Worm (Caenorhabditis elegans) whole organism, young adult: ENCODE data around the gene fbxc-7.
"Not testable (repeated sequence)": the region's sequence is repeated elsewhere in the genome, so short reads cannot be mapped to it uniquely, and the experiment has no call there.

Source experiments
- C06A6.2 ChIP-seq: fragments of 200-800 bp; sonication (Bioruptor generic); conservative IDR thresholded peaks from 2 replicates; pipeline ENCODE4 v1.3.6; 2022; ENCODE audit warnings: missing genetic modification characterization, missing compliant biosample characterization
- C17E4.6 ChIP-seq: fragments of 200-800 bp; sonication (Bioruptor generic); IDR thresholded peaks from 2 replicates; pipeline ENCODE4 v1.3.6; 2022; ENCODE audit warnings: missing genetic modification reagents, missing genetic modification characterization, missing compliant biosample characterization
- F10E7.11 ChIP-seq: sonication (generic microtip); optimal IDR thresholded peaks from 2 replicates; lab custom pipeline; 2017; ENCODE audit warnings: mild to moderate bottlenecking, missing genetic modification characterization, moderate library complexity, missing compliant biosample characterization
- F22D6.2 ChIP-seq: sonication (generic microtip); optimal IDR thresholded peaks from 2 replicates; lab custom pipeline; 2016; ENCODE audit warnings: mild to moderate bottlenecking, missing genetic modification characterization, missing compliant biosample characterization
- F33H1.4 ChIP-seq: fragments of 200-800 bp; sonication (Bioruptor generic); IDR thresholded peaks from 2 replicates; pipeline ENCODE4 v1.3.6; 2022; ENCODE audit warnings: missing genetic modification reagents, missing genetic modification characterization, missing compliant biosample characterization
- F37B4.10 ChIP-seq: fragments of 200-800 bp; sonication (Bioruptor generic); IDR thresholded peaks from 2 replicates; pipeline ENCODE4 v1.3.6; 2022; ENCODE audit warnings: missing genetic modification characterization, missing compliant biosample characterization
- F39B2.1 ChIP-seq: fragments of 200-800 bp; sonication (Bioruptor generic); IDR thresholded peaks from 2 replicates; pipeline ENCODE4 v1.3.6; 2022; ENCODE audit warnings: missing genetic modification reagents, missing genetic modification characterization, missing compliant biosample characterization
- F55B11.4 ChIP-seq: sonication (generic microtip); optimal IDR thresholded peaks from 2 replicates; lab custom pipeline; 2016; ENCODE audit warnings: missing compliant biosample characterization, missing genetic modification characterization, borderline replicate concordance; ENCODE audit not compliant: insufficient read depth
- F57C9.4 ChIP-seq: sonication (generic microtip); optimal IDR thresholded peaks from 2 replicates; lab custom pipeline; 2017; ENCODE audit warnings: mild to moderate bottlenecking, missing genetic modification characterization, missing compliant biosample characterization
- K12H6.12 ChIP-seq: fragments of 200-800 bp; sonication (Bioruptor generic); optimal IDR thresholded peaks from 2 replicates; lab custom pipeline; 2018; ENCODE audit warnings: mild to moderate bottlenecking, missing genetic modification characterization, missing compliant biosample characterization
- T07F8.4 ChIP-seq: sonication (generic microtip); optimal IDR thresholded peaks from 2 replicates; lab custom pipeline; 2016; ENCODE audit warnings: mild to moderate bottlenecking, missing genetic modification characterization, moderate library complexity, missing compliant biosample characterization
- Y67H2A.10 ChIP-seq: fragments of 200-800 bp; sonication (Bioruptor generic); conservative IDR thresholded peaks from 2 replicates; pipeline ENCODE4 v1.3.6; 2022; ENCODE audit warnings: missing genetic modification reagents, missing genetic modification characterization, missing compliant biosample characterization
- Y95B8A.8 ChIP-seq: fragments of 200-800 bp; sonication (Bioruptor generic); IDR thresholded peaks from 2 replicates; pipeline ENCODE4 v1.3.6; 2022; ENCODE audit warnings: missing genetic modification reagents, missing genetic modification characterization, missing compliant biosample characterization
- attf-5 ChIP-seq: fragments of 200-800 bp; sonication (Bioruptor generic); optimal IDR thresholded peaks from 2 replicates; lab custom pipeline; 2018; ENCODE audit warnings: mild to moderate bottlenecking, missing genetic modification characterization, missing compliant biosample characterization
- cebp-1 ChIP-seq, 2 experiments: fragments of 200-800 bp in 1 of 2; sonication (Bioruptor generic) in 1 of 2; sonication (generic microtip) in 1 of 2; IDR thresholded peaks in 1 of 2; optimal IDR thresholded peaks in 1 of 2; 2 replicates each; pipeline versions ENCODE4 v1.3.6 to Lab custom; 2017 to 2022; ENCODE audit warnings: missing compliant biosample characterization in 2 of 2, missing genetic modification characterization in 2 of 2, mild to moderate bottlenecking in 1 of 2, missing genetic modification reagents in 1 of 2, moderate library complexity in 1 of 2
- ceh-27 ChIP-seq: fragments of 200-800 bp; sonication (Bioruptor generic); optimal IDR thresholded peaks from 2 replicates; lab custom pipeline; 2018; ENCODE audit warnings: mild to moderate bottlenecking, missing genetic modification characterization, moderate library complexity, missing compliant biosample characterization
- ceh-40 ChIP-seq: fragments of 200-800 bp; sonication (Bioruptor generic); IDR thresholded peaks from 2 replicates; pipeline ENCODE4 v1.3.6; 2022; ENCODE audit warnings: missing genetic modification characterization, missing compliant biosample characterization
- chd-7 ChIP-seq: sonication (generic microtip); optimal IDR thresholded peaks from 2 replicates; lab custom pipeline; 2016; ENCODE audit warnings: mild to moderate bottlenecking, missing genetic modification characterization, moderate library complexity, missing compliant biosample characterization
- dpl-1 ChIP-seq: fragments of 150-350 bp; optimal IDR thresholded peaks from 2 replicates; lab custom pipeline; 2014; ENCODE audit warnings: missing biosample characterization, missing genetic modification reagents, missing genetic modification characterization
- efl-1 ChIP-seq: fragments of 150-350 bp; optimal IDR thresholded peaks from 2 replicates; lab custom pipeline; 2014; ENCODE audit warnings: missing biosample characterization, missing genetic modification reagents, missing genetic modification characterization
- egrh-3 ChIP-seq: fragments of 200-800 bp; sonication (Bioruptor generic); IDR thresholded peaks from 2 replicates; pipeline ENCODE4 v1.3.6; 2022; ENCODE audit warnings: missing genetic modification reagents, missing genetic modification characterization, missing compliant biosample characterization
- lag-1 ChIP-seq: fragments of 200-800 bp; sonication (Bioruptor generic); IDR thresholded peaks from 2 replicates; pipeline ENCODE4 v1.3.6; 2022; ENCODE audit warnings: missing genetic modification reagents, missing genetic modification characterization, missing compliant biosample characterization
- lin-40 ChIP-seq: sonication (generic microtip); optimal IDR thresholded peaks from 2 replicates; lab custom pipeline; 2016; ENCODE audit warnings: missing genetic modification characterization, mild to moderate bottlenecking, missing compliant biosample characterization, missing genotype, missing genetic modification reagents
- lin-54 ChIP-seq: fragments of 200-800 bp; sonication (Bioruptor generic); optimal IDR thresholded peaks from 2 replicates; lab custom pipeline; 2018; ENCODE audit warnings: mild to moderate bottlenecking, missing genetic modification characterization, missing compliant biosample characterization
- lir-1 ChIP-seq: fragments of 200-800 bp; sonication (Bioruptor generic); conservative IDR thresholded peaks from 2 replicates; pipeline ENCODE4 v1.3.6; 2022; ENCODE audit warnings: missing genetic modification reagents, missing genetic modification characterization, missing compliant biosample characterization
- madf-10 ChIP-seq: sonication (generic microtip); optimal IDR thresholded peaks from 2 replicates; lab custom pipeline; 2016; ENCODE audit warnings: mild to moderate bottlenecking, missing genetic modification characterization, missing compliant biosample characterization
- nfya-2 ChIP-seq: fragments of 200-800 bp; sonication (Bioruptor generic); IDR thresholded peaks from 2 replicates; pipeline ENCODE4 v1.3.6; 2022; ENCODE audit warnings: missing genetic modification reagents, missing genetic modification characterization, missing compliant biosample characterization
- nfyb-1 ChIP-seq: fragments of 200-800 bp; sonication (Bioruptor generic); IDR thresholded peaks from 2 replicates; pipeline ENCODE4 v1.3.6; 2022; ENCODE audit warnings: missing genetic modification reagents, missing genetic modification characterization, missing compliant biosample characterization
- nhr-120 ChIP-seq: fragments of 200-800 bp; sonication (Bioruptor generic); IDR thresholded peaks from 2 replicates; pipeline ENCODE4 v1.3.6; 2022; ENCODE audit warnings: missing genetic modification characterization, missing compliant biosample characterization
- nhr-27 ChIP-seq: fragments of 200-800 bp; sonication (Bioruptor generic); optimal IDR thresholded peaks from 2 replicates; lab custom pipeline; 2018; ENCODE audit warnings: mild to moderate bottlenecking, missing genetic modification characterization, moderate library complexity, missing compliant biosample characterization
- nhr-90 ChIP-seq: sonication (generic microtip); optimal IDR thresholded peaks from 2 replicates; lab custom pipeline; 2016; ENCODE audit warnings: missing genotype, mild to moderate bottlenecking, missing genetic modification characterization, missing compliant biosample characterization
- rec-8 ChIP-seq, 2 experiments: sonication (generic microtip); optimal IDR thresholded peaks; 2 replicates each; lab custom pipeline; 2016; ENCODE audit warnings: mild to moderate bottlenecking in 2 of 2, missing genetic modification characterization in 2 of 2, missing genetic modification reagents in 2 of 2, missing genotype in 2 of 2, missing biosample characterization in 1 of 2, missing compliant biosample characterization in 1 of 2, moderate library complexity in 1 of 2
- sdz-38 ChIP-seq: sonication (generic microtip); optimal IDR thresholded peaks from 2 replicates; lab custom pipeline; 2016; ENCODE audit warnings: missing genotype, missing genetic modification characterization, missing compliant biosample characterization
- sea-2 ChIP-seq: fragments of 200-800 bp; sonication (Bioruptor generic); IDR thresholded peaks from 2 replicates; pipeline ENCODE4 v1.3.6; 2022; ENCODE audit warnings: missing genetic modification characterization, missing compliant biosample characterization
- snpc-1.1 ChIP-seq: sonication (generic microtip); optimal IDR thresholded peaks from 2 replicates; lab custom pipeline; 2017; ENCODE audit warnings: missing genetic modification characterization, mild to moderate bottlenecking, missing compliant biosample characterization, antibody characterized with exemption, moderate library complexity, missing genotype, missing genetic modification reagents; ENCODE audit not compliant: insufficient read depth
- snpc-1.3 ChIP-seq: sonication (generic microtip); optimal IDR thresholded peaks from 2 replicates; lab custom pipeline; 2017; ENCODE audit warnings: missing genetic modification characterization, mild to moderate bottlenecking, missing compliant biosample characterization, antibody characterized with exemption, moderate library complexity, missing genotype, missing genetic modification reagents; ENCODE audit not compliant: insufficient read depth
- sptf-2 ChIP-seq: fragments of 200-800 bp; sonication (Bioruptor generic); optimal IDR thresholded peaks from 2 replicates; lab custom pipeline; 2018; ENCODE audit warnings: mild to moderate bottlenecking, missing genetic modification characterization, missing compliant biosample characterization
- tbp1 ChIP-seq: fragments of 200-800 bp; sonication (Bioruptor generic); optimal IDR thresholded peaks from 2 replicates; lab custom pipeline; 2018; ENCODE audit warnings: mild to moderate bottlenecking, missing genetic modification characterization, missing compliant biosample characterization
- unc-62 ChIP-seq: fragments of 150-350 bp; optimal IDR thresholded peaks from 2 replicates; lab custom pipeline; 2014; ENCODE audit warnings: missing biosample characterization, missing genetic modification reagents, missing genetic modification characterization
- zim-3 ChIP-seq: sonication (generic microtip); optimal IDR thresholded peaks from 2 replicates; lab custom pipeline; 2017; ENCODE audit warnings: mild to moderate bottlenecking, missing genetic modification characterization, moderate library complexity, missing compliant biosample characterization
- ztf-25 ChIP-seq: fragments of 200-800 bp; sonication (Bioruptor generic); IDR thresholded peaks from 2 replicates; pipeline ENCODE4 v1.3.6; 2022; ENCODE audit warnings: missing genetic modification reagents, missing genetic modification characterization, missing compliant biosample characterization

fbxc-7 gene

ce11 chrII:991300-991699 is 36.6 kb downstream of the fbxc-7 start, which contains the start of gene fbxc-42:
Gene fbxc-42, plus strand, starts transcription at chrII:991600.
- TF ChIP-seq F22D6.2 (tag; lab: Kevin White, UChicago) (no peak), lag-1 (GFP tag; lab: Robert Waterston, UW) (no peak), F39B2.1 (GFP tag; lab: Robert Waterston, UW) (no peak), Y67H2A.10 (no peak), F33H1.4 (GFP tag; lab: Robert Waterston, UW) (no peak), F55B11.4 (no peak), ceh-40 (GFP tag; lab: Robert Waterston, UW) (no peak), sea-2 (no peak), unc-62 (GFP tag; lab: Kevin White, UChicago) (no peak), lir-1 (GFP tag; lab: Robert Waterston, UW) (no peak), nhr-120 (GFP tag; lab: Robert Waterston, UW) (no peak), nhr-27 (tag; lab: Kevin White, UChicago) (no peak), K12H6.12 (no peak), F10E7.11 (tag; lab: Kevin White, UChicago) (no peak)

DNA sequence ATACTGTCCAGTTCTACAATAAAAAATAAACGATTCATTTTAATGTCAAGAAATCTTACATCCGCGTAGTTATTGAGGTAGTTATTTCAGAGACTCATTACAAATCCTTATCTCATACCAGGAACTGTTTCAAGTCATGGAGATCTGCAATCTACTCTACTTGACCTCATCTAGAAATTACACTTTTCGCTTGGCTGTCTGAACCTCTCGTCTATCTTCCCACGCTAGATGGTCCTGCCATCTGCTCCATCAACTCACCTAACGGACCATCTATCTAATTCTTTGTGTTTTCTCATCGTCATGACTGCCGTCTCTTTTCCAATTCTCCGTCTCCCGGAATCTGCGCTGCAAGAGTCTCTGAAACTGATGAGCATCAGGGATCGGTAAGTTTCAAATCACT is 39.5 kb downstream of the fbxc-7 start, which contains the start of gene F45D11.7:
Gene F45D11.7 (plus strand): TSS at position 301 of the 400 bp plus-strand sequence.
- TF ChIP-seq sdz-38; F10E7.11 (tag; lab: Kevin White, UChicago); nhr-120 (GFP tag; lab: Robert Waterston, UW): not testable (repeated sequence)

DNA sequence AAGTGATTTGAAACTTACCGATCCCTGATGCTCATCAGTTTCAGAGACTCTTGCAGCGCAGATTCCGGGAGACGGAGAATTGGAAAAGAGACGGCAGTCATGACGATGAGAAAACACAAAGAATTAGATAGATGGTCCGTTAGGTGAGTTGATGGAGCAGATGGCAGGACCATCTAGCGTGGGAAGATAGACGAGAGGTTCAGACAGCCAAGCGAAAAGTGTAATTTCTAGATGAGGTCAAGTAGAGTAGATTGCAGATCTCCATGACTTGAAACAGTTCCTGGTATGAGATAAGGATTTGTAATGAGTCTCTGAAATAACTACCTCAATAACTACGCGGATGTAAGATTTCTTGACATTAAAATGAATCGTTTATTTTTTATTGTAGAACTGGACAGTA is 41.4 kb downstream of the fbxc-7 start, which contains the start of gene F45D11.11:
Gene F45D11.11 (minus strand): TSS at position 101 of the 400 bp plus-strand sequence.
- not testable (repeated sequence) for TF ChIP-seq sptf-2 (GFP tag; lab: Kevin White, UChicago); T07F8.4; nhr-90 (tag; lab: Kevin White, UChicago)

- TF ChIP-seq zim-3 (tag; lab: Kevin White, UChicago) (no peak), nfyb-1 (no peak), dpl-1 (GFP tag; lab: Kevin White, UChicago) (no peak), madf-10 (tag; lab: Kevin White, UChicago) (no peak), unc-62 (GFP tag; lab: Kevin White, UChicago) (no peak), efl-1 (no peak), lin-40 (no peak), nhr-120 (GFP tag; lab: Robert Waterston, UW) (no peak), cebp-1 (GFP tag; IDR thresholded peaks at IDR 0.05; lab: Robert Waterston, UW) (no peak), cebp-1 (tag; optimal IDR thresholded peaks at IDR 0.05; lab: Kevin White, UChicago) (no peak), C17E4.6 (GFP tag; lab: Robert Waterston, UW) (no peak), Y95B8A.8 (GFP tag; lab: Robert Waterston, UW) (no peak), F57C9.4 (tag; lab: Kevin White, UChicago) (no peak), lir-1 (GFP tag; lab: Robert Waterston, UW) (no peak), attf-5 (no peak)
Measured at ce11 chrII:999493-999892, 44.8 kb downstream of the fbxc-7 start, which contains the start of gene fbxb-29. Gene fbxb-29, minus strand, starts transcription at chrII:999593.

ce11 chrII:1001351-1001750 is 46.6 kb downstream of the fbxc-7 start, which contains the start of the genes fbxb-30 and F45D11.5:
Gene fbxb-30, minus strand, starts transcription at chrII:1001451.
Gene F45D11.5, plus strand, starts transcription at chrII:1001702.
- TF ChIP-seq F22D6.2 (tag; lab: Kevin White, UChicago) (no peak), tbp1 (GFP tag; lab: Kevin White, UChicago) (no peak), snpc-1.3 (tag; lab: Kevin White, UChicago) (no peak), chd-7 (tag; lab: Kevin White, UChicago) (no peak), lin-54 (GFP tag; lab: Kevin White, UChicago) (no peak), egrh-3 (GFP tag; lab: Robert Waterston, UW) (no peak), F10E7.11 (tag; lab: Kevin White, UChicago) (no peak), nfya-2 (no peak), F37B4.10 (no peak), F55B11.4 (no peak), ceh-27 (GFP tag; lab: Kevin White, UChicago) (no peak), T07F8.4 (no peak), ztf-25 (GFP tag; lab: Robert Waterston, UW) (no peak), C06A6.2 (GFP tag; lab: Robert Waterston, UW) (no peak), nfyb-1 (no peak), rec-8 (tag; optimal IDR thresholded peaks at IDR 0.05; lab: Kevin White, UChicago) (no peak), snpc-1.1 (tag; lab: Kevin White, UChicago) (no peak)
